Fruit fly (Drosophila melanogaster): ENCODE data around the gene TfIIFalpha.

Gene TfIIFalpha

dm6 chr3R:6397611-6398092 lies 17.4 kb downstream of the TfIIFalpha start (continued):
- TF ChIP-seq CG15696 (tag; optimal IDR thresholded peaks at IDR 0.05) (no peak), lmd (GFP tag; IDR thresholded peaks at IDR 0.05) (peak; percentile 14; the same call in 1 of the 2 replicates), cg (GFP tag; optimal IDR thresholded peaks at IDR 0.05) (no peak), fu2 (GFP tag; optimal IDR thresholded peaks at IDR 0.05) (no peak), Sin3A (optimal IDR thresholded peaks at IDR 0.05) (no peak), NfI (GFP tag; optimal IDR thresholded peaks at IDR 0.05) (peak; percentile 34), CG17612 (GFP tag; IDR thresholded peaks at IDR 0.05) (no peak), CG3726 (GFP tag; IDR thresholded peaks at IDR 0.05) (no peak), CG6683 (GFP tag; optimal IDR thresholded peaks at IDR 0.05) (no peak), hb (GFP tag; IDR thresholded peaks at IDR 0.05; ENCODE audit: partially characterized antibody) (peak; percentile 58; the same call in 1 of the 3 replicates), ftz-f1 (GFP tag; optimal IDR thresholded peaks at IDR 0.05) (no peak), seq (GFP tag; IDR thresholded peaks at IDR 0.05) (no peak), sens-2 (GFP tag; IDR thresholded peaks at IDR 0.05) (no peak), CG15269 (tag; optimal IDR thresholded peaks at IDR 0.05) (peak; percentile 34), Drgx (GFP tag; IDR thresholded peaks at IDR 0.05) (no peak), Blimp-1 (GFP tag; optimal IDR thresholded peaks at IDR 0.05) (peak; percentile 28), hkb (optimal IDR thresholded peaks at IDR 0.05) (no peak), hkb (GFP tag; IDR thresholded peaks at IDR 0.05) (no peak), CG17359 (tag; optimal IDR thresholded peaks at IDR 0.05) (peak; percentile 6), mirr (GFP tag; optimal IDR thresholded peaks at IDR 0.05) (no peak), abd-A (tag; optimal IDR thresholded peaks at IDR 0.05) (no peak), trem (tag; optimal IDR thresholded peaks at IDR 0.05) (no peak), al (GFP tag; IDR thresholded peaks at IDR 0.05) (peak; percentile 27; the same call in 1 of the 2 replicates), Mes4 (GFP tag; optimal IDR thresholded peaks at IDR 0.05) (no peak), shn (GFP tag; optimal IDR thresholded peaks at IDR 0.05) (no peak), Side (GFP tag; optimal IDR thresholded peaks at IDR 0.05) (no peak), CG12071 (GFP tag; optimal IDR thresholded peaks at IDR 0.05) (no peak), CG6654 (GFP tag; optimal IDR thresholded peaks at IDR 0.05) (no peak), insv (GFP tag; optimal IDR thresholded peaks at IDR 0.05) (no peak), BEAF-32 (GFP tag; optimal IDR thresholded peaks at IDR 0.05) (no peak), pho (GFP tag; optimal IDR thresholded peaks at IDR 0.05) (peak; percentile 4), CG34224 (GFP tag; IDR thresholded peaks at IDR 0.05; ENCODE audit: partially characterized antibody) (no peak), CG17385 (GFP tag; optimal IDR thresholded peaks at IDR 0.05) (peak; percentile 10), tup (GFP tag; optimal IDR thresholded peaks at IDR 0.05) (no peak), gt (GFP tag; IDR thresholded peaks at IDR 0.05) (no peak), sr (GFP tag; IDR thresholded peaks at IDR 0.05) (no peak), stc (GFP tag; IDR thresholded peaks at IDR 0.05) (no peak; the same call in 1 of the 2 replicates), onecut (GFP tag; IDR thresholded peaks at IDR 0.05) (no peak), nom (GFP tag; optimal IDR thresholded peaks at IDR 0.05) (no peak), Meics (GFP tag; optimal IDR thresholded peaks at IDR 0.05) (peak; percentile 3), da (GFP tag; optimal IDR thresholded peaks at IDR 0.05) (no peak), luna (GFP tag; optimal IDR thresholded peaks at IDR 0.05) (no peak), CG6175 (GFP tag; IDR thresholded peaks at IDR 0.05) (no peak), CG17328 (GFP tag; IDR thresholded peaks at IDR 0.05) (no peak), jumu (GFP tag; optimal IDR thresholded peaks at IDR 0.05) (peak; percentile 4), Lhr (GFP tag; optimal IDR thresholded peaks at IDR 0.05) (no peak), Tbp (GFP tag; optimal IDR thresholded peaks at IDR 0.05) (no peak), Dref (GFP tag; IDR thresholded peaks at IDR 0.05) (no peak), CG6689 (GFP tag; IDR thresholded peaks at IDR 0.05) (no peak), CG1792 (GFP tag; optimal IDR thresholded peaks at IDR 0.05) (no peak), kay (GFP tag; optimal IDR thresholded peaks at IDR 0.05) (peak; percentile 20), Jarid2 (GFP tag; optimal IDR thresholded peaks at IDR 0.05) (no peak)

Data from whole organism, embryonic.